Worm (Caenorhabditis elegans): ENCODE data around the gene R09E10.8.

R09E10.8 gene

ce11 chrIV:10341618-10342360 is 31.6 kb upstream of the R09E10.8 start (continued):
- TF ChIP-seq lin-26 (GFP tag; IDR thresholded peaks at IDR 0.05) (no peak), C17E4.6 (GFP tag; IDR thresholded peaks at IDR 0.05) (no peak), dox-1 (GFP tag; IDR thresholded peaks at IDR 0.05) (no peak), unc-130 (GFP tag; optimal IDR thresholded peaks at IDR 0.05) (no peak), madf-8 (GFP tag; conservative IDR thresholded peaks at IDR 0.05) (no peak), efl-1 (GFP tag; optimal IDR thresholded peaks at IDR 0.05) (no peak), Y53F4B.3 (GFP tag; IDR thresholded peaks at IDR 0.05) (no peak), lin-54 (GFP tag; optimal IDR thresholded peaks at IDR 0.05) (no peak), ztf-25 (GFP tag; IDR thresholded peaks at IDR 0.05) (no peak), hsf-1 (GFP tag; IDR thresholded peaks at IDR 0.05) (no peak), mxl-1 (tag; optimal IDR thresholded peaks at IDR 0.05) (no peak), athp-1 (tag; optimal IDR thresholded peaks at IDR 0.05) (no peak), B0261.1 (tag; optimal IDR thresholded peaks at IDR 0.05) (no peak), snpc-3.4 (tag; optimal IDR thresholded peaks at IDR 0.05) (no peak), him-1 (tag; optimal IDR thresholded peaks at IDR 0.05) (no peak), zfh-2 (GFP tag; conservative IDR thresholded peaks at IDR 0.05) (peak; percentile 76)

ce11 chrIV:10339701-10340100 is 29.5 kb upstream of the R09E10.8 start:
- TF ChIP-seq lsl-1 (GFP tag; optimal IDR thresholded peaks at IDR 0.05) (no peak), tlf-1 (GFP tag; optimal IDR thresholded peaks at IDR 0.05) (no peak), cebp-2 (GFP tag; IDR thresholded peaks at IDR 0.05) (no peak), lin-54 (GFP tag; optimal IDR thresholded peaks at IDR 0.05) (no peak), nhr-179 (tag; optimal IDR thresholded peaks at IDR 0.05) (no peak), F49E8.2 (tag; optimal IDR thresholded peaks at IDR 0.05; ENCODE audit: insufficient read depth) (no peak), F52B5.7 (tag; optimal IDR thresholded peaks at IDR 0.05) (no peak), zfh-2 (GFP tag; conservative IDR thresholded peaks at IDR 0.05) (no peak), ekl-4 (GFP tag; IDR thresholded peaks at IDR 0.05) (no peak), nfyb-1 (GFP tag; IDR thresholded peaks at IDR 0.05) (no peak), let-607 (tag; optimal IDR thresholded peaks at IDR 0.05) (no peak), nhr-90 (tag; optimal IDR thresholded peaks at IDR 0.05) (no peak), ZK185.1 (tag; optimal IDR thresholded peaks at IDR 0.05; ENCODE audit: poor library complexity, severe bottlenecking) (no peak), snpc-1.1 (tag; optimal IDR thresholded peaks at IDR 0.05; ENCODE audit: insufficient read depth) (no peak), sdz-38 (tag; optimal IDR thresholded peaks at IDR 0.05) (no peak)

- TF ChIP-seq F52B5.7 (tag; optimal IDR thresholded peaks at IDR 0.05) (no peak), snpc-3.4 (tag; optimal IDR thresholded peaks at IDR 0.05) (no peak), egl-44 (GFP tag; IDR thresholded peaks at IDR 0.05) (no peak), ztf-28 (GFP tag; IDR thresholded peaks at IDR 0.05) (no peak), F49E8.2 (tag; optimal IDR thresholded peaks at IDR 0.05; ENCODE audit: insufficient read depth) (no peak), ztf-6 (GFP tag; IDR thresholded peaks at IDR 0.05) (no peak), B0019.2 (GFP tag; conservative IDR thresholded peaks at IDR 0.05) (no peak)
Observed at ce11 chrIV:10337286-10337685, 27.1 kb upstream of the R09E10.8 start.

- TF ChIP-seq attf-5 (GFP tag; optimal IDR thresholded peaks at IDR 0.05) (peak; percentile 21), attf-3 (GFP tag; conservative IDR thresholded peaks at IDR 0.05) (no peak), unc-62 (GFP tag; optimal IDR thresholded peaks at IDR 0.05) (peak; percentile 50), cebp-1 (GFP tag; IDR thresholded peaks at IDR 0.05) (no peak), cebp-1 (tag; optimal IDR thresholded peaks at IDR 0.05) (peak; percentile 38), atf-7 (tag; optimal IDR thresholded peaks at IDR 0.05) (peak; percentile 52), K11D2.4 (GFP tag; IDR thresholded peaks at IDR 0.05) (0 out of 2 replicates have a peak, but pooled peaks have one; percentile 28), ceh-40 (GFP tag; IDR thresholded peaks at IDR 0.05) (no peak), nhr-80 (tag; optimal IDR thresholded peaks at IDR 0.05) (peak; percentile 72), lin-35 (GFP tag; optimal IDR thresholded peaks at IDR 0.05) (no peak)
Observed at ce11 chrIV:10331882-10332281, 21.7 kb upstream of the R09E10.8 start.

All from whole organism, young adult.